Worm (Caenorhabditis elegans) whole organism, dauer: ENCODE data around the gene F43D2.6.

Experiments used
- unc-62 ChIP-seq: sonication (generic microtip); optimal IDR thresholded peaks from 2 replicates; lab custom pipeline; 2017; ENCODE audit warnings: missing biosample characterization, missing genetic modification reagents, missing genetic modification characterization

F43D2.6 gene

ce11 chrV:14635119-14635518 lies at the start of gene F43D2.6:
Gene F43D2.6, minus strand, starts transcription at chrV:14635180.
- no peak for TF ChIP-seq unc-62

DNA sequence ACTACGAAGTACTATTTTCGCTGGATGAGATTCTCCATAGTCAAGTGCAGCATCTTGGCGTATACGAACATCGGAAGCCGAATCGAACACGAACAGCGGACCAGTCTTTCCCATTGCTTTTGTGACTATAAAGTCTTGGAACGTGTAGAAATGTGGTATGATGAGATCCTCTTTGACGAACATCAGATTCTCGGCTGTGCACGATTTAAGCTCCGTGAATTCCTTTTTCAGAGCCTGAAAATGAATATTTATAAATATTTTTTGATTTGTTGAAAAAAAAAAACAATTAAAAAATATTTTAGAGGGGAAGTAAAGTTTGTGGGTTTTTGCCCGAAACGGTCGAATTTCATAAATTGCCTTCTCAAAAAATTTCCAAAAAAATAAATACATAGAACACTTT lies 48.9 kb upstream of the F43D2.6 start:
- TF ChIP-seq unc-62, result no peak

DNA sequence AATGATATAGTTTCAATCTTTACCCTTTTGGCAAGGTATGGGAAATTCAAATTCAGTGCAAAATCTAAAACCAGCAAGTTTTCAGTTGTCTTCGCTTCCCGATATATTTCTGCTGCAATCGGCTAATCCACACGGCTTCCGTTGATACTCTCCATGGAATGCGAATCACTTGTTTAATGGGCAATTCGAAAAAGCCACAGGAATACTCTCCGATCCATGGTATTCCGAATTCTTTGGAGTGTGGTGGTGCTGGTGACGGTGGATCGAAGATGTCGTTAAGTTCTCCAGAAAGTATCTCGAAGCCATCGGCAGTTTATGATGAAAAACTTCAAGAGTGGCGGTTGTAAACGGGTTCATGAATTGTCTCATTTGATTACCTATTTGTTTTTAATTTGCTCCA lies 48.3 kb upstream of the F43D2.6 start:
- TF ChIP-seq unc-62, result no peak

DNA sequence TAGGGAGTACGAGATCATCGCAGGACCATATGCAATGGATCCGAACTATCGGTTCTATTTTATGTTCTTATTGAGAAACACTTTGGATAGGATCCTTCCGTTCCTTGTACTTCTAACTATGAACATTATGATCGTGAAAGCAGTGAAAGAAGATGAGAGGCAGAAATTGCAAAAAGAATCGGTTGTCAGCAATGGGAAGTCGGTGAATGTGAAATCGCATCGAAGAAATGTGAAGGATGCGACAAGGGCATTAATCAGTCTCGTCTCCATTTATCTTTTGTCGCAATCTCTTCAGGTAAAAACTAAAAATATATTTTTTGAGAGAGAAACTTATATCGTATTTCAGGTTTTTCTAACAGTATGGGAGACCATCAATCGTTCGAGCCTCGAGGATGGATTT lies 47.9 kb upstream of the F43D2.6 start:
- no peak for TF ChIP-seq unc-62

DNA sequence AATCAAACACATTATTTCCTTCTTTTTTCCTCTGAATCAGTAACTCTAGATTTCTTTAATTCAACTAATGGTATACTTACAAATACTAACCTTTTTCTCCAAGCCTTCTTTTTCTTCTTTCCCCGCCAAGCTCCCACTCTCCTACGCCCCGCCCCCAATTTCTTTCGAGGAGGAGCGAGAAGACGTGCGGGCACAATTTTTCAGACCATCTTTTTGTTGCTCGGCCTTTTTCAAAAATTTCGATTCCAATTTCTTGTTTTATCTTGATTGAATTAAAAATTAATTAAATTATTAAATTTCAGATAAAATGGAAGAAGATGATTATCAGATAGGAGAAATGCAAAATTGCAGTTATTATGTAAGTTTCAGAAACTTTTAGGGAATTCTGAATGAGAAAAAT lies 45.0 kb upstream of the F43D2.6 start, which contains the start of gene C47E8.3:
C47E8.3 (plus strand) TSS at position 301 of the 400 bp plus-strand sequence.
- no peak for TF ChIP-seq unc-62

DNA sequence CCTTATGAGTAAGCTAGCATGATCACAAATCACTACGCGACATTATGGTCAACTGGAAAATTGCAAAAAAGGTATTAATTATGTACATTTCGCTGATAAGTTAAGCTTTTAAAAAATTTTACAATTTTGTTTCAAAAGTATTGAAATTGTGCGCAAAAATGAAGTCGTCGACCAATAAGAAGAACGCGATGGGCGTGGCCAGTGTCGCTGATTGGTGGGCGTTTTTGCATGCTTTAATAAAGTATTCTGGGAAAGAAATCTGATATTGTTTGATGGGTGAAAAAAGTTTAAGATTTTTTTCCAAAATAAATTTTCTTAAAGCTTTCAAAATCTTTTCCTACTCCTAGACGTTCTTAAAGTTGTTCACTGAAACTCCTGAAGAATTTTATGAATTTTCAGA lies 43.3 kb upstream of the F43D2.6 start:
- no peak for TF ChIP-seq unc-62

- no peak for TF ChIP-seq unc-62
Observed at ce11 chrV:14665728-14666127, 30.7 kb upstream of the F43D2.6 start, which contains the start of gene C47E8.1. Gene C47E8.1, plus strand, starts transcription at chrV:14666028.

ce11 chrV:14663006-14663405 lies 28.0 kb upstream of the F43D2.6 start, which contains the start of gene C47E8.9:
Gene C47E8.9, plus strand, starts transcription at chrV:14663306.
- no peak for TF ChIP-seq unc-62

DNA sequence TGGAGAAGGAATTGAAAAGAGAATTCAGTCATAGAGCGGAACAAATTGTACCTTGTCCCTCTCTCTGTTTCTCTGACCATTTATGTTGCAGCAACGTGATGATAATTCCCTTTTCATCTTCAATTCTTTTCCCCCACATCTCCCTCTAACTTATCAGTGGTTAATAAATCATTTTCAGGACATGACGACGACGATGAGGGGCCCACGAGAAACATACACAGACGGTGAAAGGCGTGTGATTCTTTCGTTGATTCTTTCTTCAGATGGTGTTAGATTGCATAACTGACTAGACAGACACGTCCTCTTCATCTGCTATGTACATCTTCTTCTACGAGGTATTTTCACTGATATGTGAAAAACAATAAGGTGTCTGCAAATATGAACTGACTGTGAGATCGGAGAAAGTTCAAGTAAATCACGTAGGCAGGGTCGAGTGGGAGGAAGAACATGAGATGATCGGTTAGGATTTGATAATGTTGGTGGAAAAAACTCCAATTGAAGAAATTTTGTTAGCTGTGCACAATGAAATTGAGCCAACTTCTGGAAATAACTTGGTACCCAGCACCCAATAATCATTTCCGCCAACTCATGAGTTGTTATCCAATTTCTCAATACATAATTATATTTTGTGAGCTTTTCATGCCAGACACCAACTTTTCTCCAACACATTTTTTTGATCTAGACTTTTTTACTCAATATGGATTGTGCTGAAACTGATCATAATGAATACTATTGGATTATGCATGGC lies 25.8 kb upstream of the F43D2.6 start, which contains the start of gene srh-17:
srh-17 (plus strand) TSS at position 698 of the 748 bp plus-strand sequence.
- no peak for TF ChIP-seq unc-62

- no peak for TF ChIP-seq unc-62
Observed at ce11 chrV:14659595-14659994, 24.6 kb upstream of the F43D2.6 start.

DNA sequence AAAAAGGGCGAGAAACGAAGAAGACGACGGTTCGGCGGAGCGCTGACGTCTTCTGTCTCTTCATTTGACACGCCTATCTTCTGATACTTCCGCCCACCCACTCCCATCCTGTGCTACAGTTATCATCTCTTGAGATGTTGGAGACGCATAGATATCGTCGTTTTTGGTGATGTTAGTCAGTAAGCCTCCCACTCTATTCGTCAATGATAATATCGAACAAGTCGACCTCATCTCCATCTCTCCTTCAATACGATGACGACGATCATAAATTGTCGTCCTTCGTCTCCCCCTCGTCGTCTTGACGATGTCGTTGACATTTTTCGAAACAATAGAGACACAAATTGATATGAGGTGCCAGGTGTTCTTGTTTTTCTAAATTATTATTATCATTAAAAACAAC lies 23.2 kb upstream of the F43D2.6 start, which contains the start of gene slc-25A29:
slc-25A29 (minus strand) TSS at position 45 of the 400 bp plus-strand sequence.
- TF ChIP-seq unc-62, result no peak

ce11 chrV:14656970-14657369 lies 22.0 kb upstream of the F43D2.6 start:
- TF ChIP-seq unc-62, result no peak

DNA sequence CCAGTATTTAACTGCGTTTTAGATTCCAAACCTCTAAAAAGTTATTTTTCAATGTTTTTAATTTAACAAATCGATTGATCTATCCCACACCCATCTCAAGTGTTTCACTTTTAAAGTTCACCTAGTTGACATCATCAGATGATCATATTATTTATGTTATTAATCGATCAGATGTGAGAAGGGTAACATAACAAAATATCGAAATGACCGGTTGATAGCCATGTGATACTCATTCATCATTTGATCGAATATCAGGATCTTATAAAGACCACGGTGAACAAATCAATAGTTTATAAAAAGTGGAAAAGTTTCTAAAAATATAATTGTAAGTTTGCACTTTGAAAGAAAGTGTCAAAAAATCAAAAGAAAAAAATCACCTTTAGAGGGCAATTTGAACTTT lies 20.7 kb upstream of the F43D2.6 start:
- no peak for TF ChIP-seq unc-62

- TF ChIP-seq unc-62, result no peak
Observed at ce11 chrV:14650631-14651030, 15.7 kb upstream of the F43D2.6 start.

- no peak for TF ChIP-seq unc-62
Observed at ce11 chrV:14649929-14650328, 14.9 kb upstream of the F43D2.6 start.

DNA sequence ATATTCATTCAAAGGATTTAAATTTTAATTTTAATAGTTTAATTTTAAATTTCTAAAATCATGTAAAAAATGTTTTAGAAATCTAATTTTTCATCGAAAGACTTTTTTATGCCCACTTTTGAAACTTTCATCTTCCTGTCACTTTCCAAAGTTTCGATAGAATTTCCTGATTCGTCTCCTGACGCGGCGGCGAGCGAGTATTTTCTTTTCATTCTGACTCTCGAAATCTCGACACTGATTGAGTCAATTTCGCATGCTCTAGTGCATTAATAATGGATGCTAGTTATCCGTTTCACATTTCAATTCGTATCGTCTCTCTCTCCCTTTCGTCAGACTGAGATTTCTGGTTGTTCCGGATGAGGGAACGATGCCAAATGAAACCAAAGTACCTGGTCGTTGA lies 13.8 kb upstream of the F43D2.6 start:
- no peak for TF ChIP-seq unc-62

- TF ChIP-seq unc-62, result no peak
Observed at ce11 chrV:14645817-14646789, 11.1 kb upstream of the F43D2.6 start, which contains the start of the genes rfc-1 and pmp-3. Gene rfc-1, minus strand, starts transcription at chrV:14645979. Gene pmp-3, plus strand, starts transcription at chrV:14646739.
